Worm (Caenorhabditis elegans) whole organism, mixed stage, embryonic: ENCODE measurements around the gene blos-1.

Source experiments
- blmp-1 ChIP-seq: fragments of 150-350 bp; optimal IDR thresholded peaks from 2 replicates; lab custom pipeline; 2014; ENCODE audit warnings: missing biosample characterization, missing genetic modification characterization
- ceh-39 ChIP-seq: fragments of 150-350 bp; optimal IDR thresholded peaks from 2 replicates; lab custom pipeline; 2014; ENCODE audit warnings: missing biosample characterization, missing genetic modification characterization
- ceh-43 ChIP-seq: fragments of 200-800 bp; sonication (Bioruptor generic); optimal IDR thresholded peaks from 2 replicates; lab custom pipeline; 2018; ENCODE audit warnings: mild to moderate bottlenecking, missing genetic modification characterization, moderate library complexity, missing compliant biosample characterization
- ceh-83 ChIP-seq: fragments of 200-800 bp; sonication (Bioruptor generic); optimal IDR thresholded peaks from 2 replicates; lab custom pipeline; 2018; ENCODE audit warnings: mild to moderate bottlenecking, missing genetic modification characterization, missing compliant biosample characterization
- ces-1 ChIP-seq: fragments of 150-350 bp; optimal IDR thresholded peaks from 2 replicates; lab custom pipeline; 2014; ENCODE audit warnings: missing biosample characterization, missing genetic modification reagents, missing genetic modification characterization
- cnd-1 ChIP-seq: fragments of 200-800 bp; sonication (Bioruptor generic); optimal IDR thresholded peaks from 2 replicates; lab custom pipeline; 2018; ENCODE audit warnings: mild to moderate bottlenecking, missing genetic modification characterization, missing compliant biosample characterization
- drap-1 ChIP-seq: fragments of 200-800 bp; sonication (Bioruptor generic); optimal IDR thresholded peaks from 3 replicates; lab custom pipeline; 2018; ENCODE audit warnings: mild to moderate bottlenecking, missing genetic modification characterization, missing compliant biosample characterization
- elt-1 ChIP-seq: sonication (generic microtip); optimal IDR thresholded peaks from 2 replicates; lab custom pipeline; 2017; ENCODE audit warnings: missing genetic modification characterization, mild to moderate bottlenecking, missing compliant biosample characterization, antibody characterized with exemption, moderate library complexity, borderline replicate concordance; ENCODE audit not compliant: insufficient read depth
- elt-3 ChIP-seq: fragments of 150-350 bp; optimal IDR thresholded peaks from 2 replicates; lab custom pipeline; 2014; ENCODE audit warnings: missing biosample characterization, missing genetic modification characterization
- flh-1 ChIP-seq: fragments of 200-800 bp; sonication (Bioruptor generic); optimal IDR thresholded peaks from 2 replicates; lab custom pipeline; 2018; ENCODE audit warnings: mild to moderate bottlenecking, missing genetic modification characterization, moderate library complexity, missing compliant biosample characterization
- ham-2 ChIP-seq: fragments of 200-800 bp; sonication (Bioruptor generic); optimal IDR thresholded peaks from 2 replicates; lab custom pipeline; 2018; ENCODE audit warnings: mild to moderate bottlenecking, missing genetic modification characterization, missing compliant biosample characterization
- hlh-1 ChIP-seq: fragments of 150-350 bp; optimal IDR thresholded peaks from 2 replicates; lab custom pipeline; 2014; ENCODE audit warnings: missing biosample characterization, missing genetic modification reagents, missing genetic modification characterization
- lin-32 ChIP-seq: fragments of 200-800 bp; sonication (Bioruptor generic); optimal IDR thresholded peaks from 2 replicates; lab custom pipeline; 2018; ENCODE audit warnings: mild to moderate bottlenecking, missing genetic modification characterization, missing compliant biosample characterization
- mab-5 ChIP-seq: fragments of 150-350 bp; optimal IDR thresholded peaks from 2 replicates; lab custom pipeline; 2014; ENCODE audit warnings: missing biosample characterization, missing genetic modification characterization
- mep-1 ChIP-seq: fragments of 150-350 bp; optimal IDR thresholded peaks from 2 replicates; lab custom pipeline; 2017; ENCODE audit warnings: missing biosample characterization, missing genetic modification reagents, missing genetic modification characterization, inconsistent platforms
- mls-2 ChIP-seq: sonication (generic microtip); optimal IDR thresholded peaks from 2 replicates; lab custom pipeline; 2016; ENCODE audit warnings: mild to moderate bottlenecking, missing genetic modification characterization, moderate library complexity, missing compliant biosample characterization
- nhr-12 ChIP-seq: fragments of 150-350 bp; optimal IDR thresholded peaks from 2 replicates; lab custom pipeline; 2014; ENCODE audit warnings: missing biosample characterization, missing genetic modification characterization
- nhr-237 ChIP-seq: fragments of 150-350 bp; optimal IDR thresholded peaks from 2 replicates; lab custom pipeline; 2014; ENCODE audit warnings: missing biosample characterization, missing genetic modification characterization
- nhr-28 ChIP-seq: fragments of 150-350 bp; optimal IDR thresholded peaks from 2 replicates; lab custom pipeline; 2014; ENCODE audit warnings: missing biosample characterization, missing genetic modification characterization
- nhr-76 ChIP-seq: sonication (generic microtip); optimal IDR thresholded peaks from 2 replicates; lab custom pipeline; 2017; ENCODE audit warnings: missing biosample characterization, missing genetic modification characterization
- pha-4 ChIP-seq: fragments of 150-350 bp; optimal IDR thresholded peaks from 2 replicates; lab custom pipeline; 2018; ENCODE audit warnings: missing biosample characterization, missing genetic modification reagents, missing genetic modification characterization
- snpc-4 ChIP-seq: fragments of 150-350 bp; optimal IDR thresholded peaks from 2 replicates; lab custom pipeline; 2014; ENCODE audit warnings: missing biosample characterization, missing genetic modification characterization
- sptf-1 ChIP-seq: sonication (generic microtip); optimal IDR thresholded peaks from 2 replicates; lab custom pipeline; 2017; ENCODE audit warnings: mild to moderate bottlenecking, missing genetic modification characterization, moderate library complexity, missing compliant biosample characterization
- tbx-8 ChIP-seq: fragments of 200-800 bp; sonication (Bioruptor generic); optimal IDR thresholded peaks from 2 replicates; lab custom pipeline; 2018; ENCODE audit warnings: mild to moderate bottlenecking, missing genetic modification characterization, moderate library complexity, missing compliant biosample characterization
- unc-120 ChIP-seq: sonication (generic microtip); optimal IDR thresholded peaks from 2 replicates; lab custom pipeline; 2017; ENCODE audit warnings: missing genetic modification characterization, missing compliant biosample characterization; ENCODE audit not compliant: poor library complexity, severe bottlenecking
- unc-62 ChIP-seq: fragments of 150-350 bp; optimal IDR thresholded peaks from 2 replicates; lab custom pipeline; 2014; ENCODE audit warnings: missing biosample characterization, missing genetic modification reagents, missing genetic modification characterization
- zip-8 ChIP-seq: fragments of 150-350 bp; optimal IDR thresholded peaks from 2 replicates; lab custom pipeline; 2014; ENCODE audit warnings: missing biosample characterization, missing genetic modification characterization
- ztf-11 ChIP-seq: fragments of 150-350 bp; optimal IDR thresholded peaks from 2 replicates; lab custom pipeline; 2014; ENCODE audit warnings: missing biosample characterization, missing genetic modification characterization

The blos-1 gene

DNA sequence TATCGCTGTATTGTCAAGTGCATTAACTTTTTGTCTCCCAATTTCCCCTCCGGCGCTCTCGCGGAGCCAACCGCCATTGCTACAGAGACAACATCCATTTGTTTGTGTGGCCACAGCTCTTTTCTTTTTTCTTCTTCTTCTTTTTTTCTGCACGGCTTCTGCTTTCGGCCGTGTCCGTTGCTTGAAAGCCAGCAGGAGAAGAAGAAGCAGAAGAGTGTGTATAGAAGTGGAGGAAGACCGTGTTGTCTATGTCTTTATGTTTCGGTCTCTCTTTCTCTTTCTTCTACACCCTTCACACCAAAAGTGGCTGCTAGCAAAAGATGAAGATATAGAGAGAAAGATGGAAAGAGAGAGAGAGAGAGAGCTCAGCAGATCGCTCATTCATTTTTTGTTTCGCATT lies 23.9 kb downstream of the blos-1 start:
- TF ChIP-seq mls-2 (tag; lab: Kevin White, UChicago) (no peak), ceh-43 (GFP tag; lab: Kevin White, UChicago) (no peak), cnd-1 (tag; lab: Kevin White, UChicago) (no peak), lin-32 (GFP tag; lab: Kevin White, UChicago) (no peak)

DNA sequence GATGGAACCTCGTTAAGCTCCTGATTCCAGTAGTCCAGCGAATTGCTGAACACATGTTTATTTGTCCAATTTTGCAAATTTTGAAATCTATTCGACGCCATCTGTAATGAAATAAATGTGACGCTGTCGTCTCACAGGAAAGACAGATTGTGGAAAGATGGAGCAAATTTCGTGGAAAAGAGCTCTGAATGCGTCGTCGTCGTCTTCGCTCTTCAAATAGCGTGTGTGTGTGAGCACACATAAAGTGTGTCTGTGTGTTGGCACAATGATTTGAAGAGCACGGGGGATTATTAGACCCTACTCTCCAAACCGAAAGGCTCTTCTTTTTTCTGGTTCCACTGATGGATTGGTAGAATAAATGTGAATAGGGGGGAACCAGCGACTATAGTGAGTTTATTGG lies 25.6 kb downstream of the blos-1 start, which contains the start of gene unc-47:
Gene unc-47 (minus strand): TSS at position 101 of the 400 bp plus-strand sequence.
- TF ChIP-seq blmp-1 (tag; lab: Kevin White, UChicago) (no peak), zip-8 (tag; lab: Kevin White, UChicago) (no peak), elt-3 (tag; lab: Kevin White, UChicago) (no peak), pha-4 (tag; lab: Kevin White, UChicago) (no peak)

ce11 chrIII:10181868-10182267 lies 29.9 kb downstream of the blos-1 start:
- TF ChIP-seq nhr-12 (tag; lab: Kevin White, UChicago), result no peak
- no peak for TF ChIP-seq unc-120 (tag; lab: Kevin White, UChicago)
- no peak for TF ChIP-seq elt-1
- no peak for TF ChIP-seq nhr-28 (tag; lab: Kevin White, UChicago)
- TF ChIP-seq ceh-83 (GFP tag; lab: Kevin White, UChicago), result no peak
- TF ChIP-seq nhr-237 (tag; lab: Kevin White, UChicago), result no peak
- no peak for TF ChIP-seq ceh-43 (GFP tag; lab: Kevin White, UChicago)
- no peak for TF ChIP-seq ces-1 (GFP tag; lab: Kevin White, UChicago)
- no peak for TF ChIP-seq flh-1 (GFP tag; lab: Kevin White, UChicago)
- no peak for TF ChIP-seq blmp-1 (tag; lab: Kevin White, UChicago)
- TF ChIP-seq tbx-8 (GFP tag; lab: Kevin White, UChicago), result no peak
- TF ChIP-seq unc-62 (GFP tag; lab: Kevin White, UChicago), result no peak
- TF ChIP-seq ham-2 (GFP tag; lab: Kevin White, UChicago), result no peak
- TF ChIP-seq snpc-4 (tag; lab: Kevin White, UChicago), result no peak
- TF ChIP-seq sptf-1 (tag; lab: Kevin White, UChicago), result no peak
- no peak for TF ChIP-seq mep-1 (tag; lab: Kevin White, UChicago)
- TF ChIP-seq elt-3 (tag; lab: Kevin White, UChicago), result no peak
- no peak for TF ChIP-seq pha-4 (tag; lab: Kevin White, UChicago)
- TF ChIP-seq drap-1 (GFP tag; lab: Kevin White, UChicago), result no peak
- TF ChIP-seq, all 35 proteins: peak for 0

DNA sequence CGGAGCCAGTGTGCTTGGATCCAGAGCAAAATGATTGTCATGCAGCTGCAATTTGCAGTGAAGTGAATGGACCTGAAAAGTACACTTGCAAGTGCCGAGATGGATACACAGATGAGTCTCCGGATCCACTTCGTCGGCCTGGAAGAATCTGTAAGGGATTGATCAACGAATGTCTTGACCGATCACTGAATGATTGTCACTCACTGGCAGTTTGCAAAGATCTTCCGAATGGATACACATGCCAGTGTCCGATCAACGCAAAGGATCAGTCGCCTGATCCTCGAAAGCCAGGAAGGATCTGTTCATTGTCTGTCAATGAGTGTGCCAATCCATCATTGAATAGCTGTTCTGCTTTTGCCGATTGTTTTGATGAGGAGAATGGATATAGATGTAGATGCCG lies 32.3 kb downstream of the blos-1 start:
- TF ChIP-seq ztf-11 (tag; lab: Kevin White, UChicago), result no peak
- no peak for TF ChIP-seq pha-4 (tag; lab: Kevin White, UChicago)
- no peak for TF ChIP-seq nhr-76 (tag; lab: Kevin White, UChicago)
- no peak for TF ChIP-seq elt-1

DNA sequence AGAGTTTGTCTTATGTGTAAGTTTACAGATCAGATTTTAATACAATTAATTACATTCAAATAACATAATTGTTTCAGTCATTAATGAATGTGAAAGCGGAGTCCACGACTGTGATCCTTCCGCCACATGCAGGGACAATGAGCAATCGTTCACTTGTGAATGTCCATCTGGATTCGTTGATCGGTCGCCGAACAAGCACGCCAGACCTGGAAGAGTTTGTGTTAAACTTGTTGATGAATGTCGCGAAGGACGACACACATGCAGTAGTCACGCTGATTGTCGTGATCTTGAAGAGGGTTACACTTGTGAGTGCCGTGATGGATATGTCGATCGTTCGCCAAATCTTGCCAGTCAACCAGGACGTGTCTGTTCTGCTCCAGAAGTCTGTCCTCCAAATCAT lies 33.2 kb downstream of the blos-1 start:
- TF ChIP-seq unc-120 (tag; lab: Kevin White, UChicago) (no peak), pha-4 (tag; lab: Kevin White, UChicago) (no peak)

ce11 chrIII:10178023-10178422 lies 33.7 kb downstream of the blos-1 start:
- TF ChIP-seq pha-4 (tag; lab: Kevin White, UChicago) (no peak), nhr-76 (tag; lab: Kevin White, UChicago) (no peak), mab-5 (tag; lab: Kevin White, UChicago) (no peak), hlh-1 (tag; lab: Kevin White, UChicago) (no peak), unc-62 (GFP tag; lab: Kevin White, UChicago) (no peak)

DNA sequence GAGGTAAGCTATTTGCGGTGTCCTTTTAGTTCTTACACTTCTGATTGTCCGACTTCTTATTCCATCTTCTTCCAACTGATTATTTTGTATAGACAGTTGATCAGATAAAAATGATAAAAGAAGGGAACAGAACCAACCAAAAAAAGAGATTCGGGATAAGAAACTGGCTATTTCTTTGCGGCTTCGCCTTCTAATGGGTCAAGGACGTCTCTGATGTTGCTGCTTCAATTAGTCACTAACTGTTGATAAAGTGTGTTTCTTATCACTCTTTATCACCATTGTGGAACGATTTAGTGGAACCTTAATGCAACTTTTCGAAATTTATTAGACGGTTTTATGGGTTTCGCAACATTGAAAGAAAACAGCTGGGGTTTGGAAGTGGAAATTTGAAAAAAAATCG lies 41.5 kb downstream of the blos-1 start:
- TF ChIP-seq nhr-237 (tag; lab: Kevin White, UChicago) (no peak), ceh-39 (tag; lab: Kevin White, UChicago) (no peak), ces-1 (GFP tag; lab: Kevin White, UChicago) (no peak), ham-2 (GFP tag; lab: Kevin White, UChicago) (no peak), unc-62 (GFP tag; lab: Kevin White, UChicago) (no peak), zip-8 (tag; lab: Kevin White, UChicago) (no peak), cnd-1 (tag; lab: Kevin White, UChicago) (no peak)
